Worm (Caenorhabditis elegans): Measurements from ENCODE around the gene thoc-2.

- TF ChIP-seq elt-3 (tag; optimal IDR thresholded peaks at IDR 0.05) = no peak
- no peak for TF ChIP-seq zag-1 (tag; optimal IDR thresholded peaks at IDR 0.05)
- TF ChIP-seq skn-1 (tag; optimal IDR thresholded peaks at IDR 0.05) = no peak
- no peak for TF ChIP-seq nhr-90 (tag; optimal IDR thresholded peaks at IDR 0.05; ENCODE audit: poor library complexity)
- TF ChIP-seq mep-1 (tag; optimal IDR thresholded peaks at IDR 0.05) = no peak
These were observed 53.6 kb downstream of the thoc-2 start for ce11 chrIII:6421473-6421872.
